Fruit fly (Drosophila melanogaster): ENCODE data around the gene Pa1.
A peak's percentile ranks its signal among the peaks of the same experiment; 100 is the strongest.

Pa1 gene

DNA sequence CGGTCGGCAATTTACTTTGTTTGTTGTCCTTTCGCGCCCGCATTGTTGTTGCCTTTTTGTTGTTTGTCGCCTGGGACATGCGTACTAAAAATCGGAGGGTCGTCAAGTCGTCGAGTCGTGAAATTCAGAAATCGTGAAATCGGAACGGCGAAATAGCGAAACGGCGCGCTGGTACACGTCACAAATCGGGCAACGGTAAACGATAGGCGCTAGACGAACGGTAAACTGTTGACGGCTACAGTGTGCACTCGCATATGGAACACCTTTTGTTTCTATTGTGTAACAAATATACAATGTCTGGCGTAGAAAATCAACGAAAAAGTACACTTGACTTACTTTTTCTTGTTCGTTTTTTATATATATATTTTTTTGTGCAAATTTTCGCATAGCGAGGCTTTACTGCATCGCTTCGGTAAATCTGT, 25.0 kb downstream of the Pa1 start (continued):
- peak; percentile 36; the same call in 2 of the 3 replicates for TF ChIP-seq CG8119 (GFP tag; IDR thresholded peaks at IDR 0.05)
- peak; percentile 63; the same call in 2 of the 3 replicates for TF ChIP-seq eg (GFP tag; IDR thresholded peaks at IDR 0.05)
- TF ChIP-seq CG34406 (GFP tag; optimal IDR thresholded peaks at IDR 0.05) = peak; percentile 3
- TF ChIP-seq Lpt (GFP tag; optimal IDR thresholded peaks at IDR 0.05) = no peak
- no peak for TF ChIP-seq CG8632 (GFP tag; optimal IDR thresholded peaks at IDR 0.05)
- TF ChIP-seq Eip75B (GFP tag; optimal IDR thresholded peaks at IDR 0.05) = peak; percentile 50
- no peak for TF ChIP-seq CG6854 (GFP tag; optimal IDR thresholded peaks at IDR 0.05)
- peak; percentile 85 for TF ChIP-seq Eip78C (GFP tag)
- TF ChIP-seq Sox15 (GFP tag; optimal IDR thresholded peaks at IDR 0.05) = peak; percentile 7
- TF ChIP-seq Hr39 (GFP tag; optimal IDR thresholded peaks at IDR 0.05) = peak; percentile 19
- TF ChIP-seq Sox102F (GFP tag; optimal IDR thresholded peaks at IDR 0.05) = peak; percentile 27
- TF ChIP-seq CG10631 (GFP tag; optimal IDR thresholded peaks at IDR 0.05) = peak; percentile 28
- TF ChIP-seq Hr38 (GFP tag; optimal IDR thresholded peaks at IDR 0.05) = no peak

DNA sequence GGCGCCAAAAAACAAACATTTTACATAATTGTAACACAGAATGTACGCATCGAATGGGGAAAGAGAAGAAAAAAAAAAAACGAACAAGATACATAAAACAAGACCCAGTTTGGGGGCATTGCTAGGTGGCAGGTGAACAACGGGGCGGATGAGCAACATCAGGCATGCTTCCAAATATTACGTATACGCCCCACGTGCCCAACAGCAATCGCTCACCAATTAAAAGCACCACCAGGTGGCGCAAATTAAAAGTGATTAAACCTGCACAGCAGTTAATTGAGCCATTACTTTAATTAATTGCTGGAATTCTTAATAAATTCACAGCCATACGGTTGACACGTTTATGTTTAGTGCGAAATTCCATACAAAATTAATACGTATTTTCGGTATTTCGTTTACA, 26.5 kb downstream of the Pa1 start:
- TF ChIP-seq svp (GFP tag) = no peak
- TF ChIP-seq dsx (GFP tag; optimal IDR thresholded peaks at IDR 0.05; ENCODE audit: poor library complexity, severe bottlenecking) = no peak
- no peak for TF ChIP-seq Gug (GFP tag; IDR thresholded peaks at IDR 0.05)
- no peak for TF ChIP-seq CG8632 (GFP tag; optimal IDR thresholded peaks at IDR 0.05)
- TF ChIP-seq Met (GFP tag; optimal IDR thresholded peaks at IDR 0.05) = no peak
- no peak for TF ChIP-seq CG31627 (GFP tag; optimal IDR thresholded peaks at IDR 0.05)
- no peak for TF ChIP-seq Sox102F (GFP tag; optimal IDR thresholded peaks at IDR 0.05)
- no peak for TF ChIP-seq CG6854 (GFP tag; optimal IDR thresholded peaks at IDR 0.05)
- TF ChIP-seq topi (GFP tag; optimal IDR thresholded peaks at IDR 0.05) = no peak
- TF ChIP-seq CG3919 (GFP tag; optimal IDR thresholded peaks at IDR 0.05) = no peak
- no peak for TF ChIP-seq Blimp-1 (GFP tag; optimal IDR thresholded peaks at IDR 0.05)
- no peak for TF ChIP-seq Lpt (GFP tag; optimal IDR thresholded peaks at IDR 0.05)
- no peak for TF ChIP-seq eg (GFP tag; IDR thresholded peaks at IDR 0.05)
- no peak for TF ChIP-seq achi (GFP tag; optimal IDR thresholded peaks at IDR 0.05)
- no peak for TF ChIP-seq CG34406 (GFP tag; optimal IDR thresholded peaks at IDR 0.05)
- TF ChIP-seq Eip75B (GFP tag; optimal IDR thresholded peaks at IDR 0.05) = no peak
- TF ChIP-seq Eip93F (GFP tag; optimal IDR thresholded peaks at IDR 0.05) = no peak
- TF ChIP-seq pdm3 (GFP tag; optimal IDR thresholded peaks at IDR 0.05) = no peak
- TF ChIP-seq vri (GFP tag; optimal IDR thresholded peaks at IDR 0.05) = no peak
- TF ChIP-seq net (GFP tag; optimal IDR thresholded peaks at IDR 0.05) = no peak

DNA sequence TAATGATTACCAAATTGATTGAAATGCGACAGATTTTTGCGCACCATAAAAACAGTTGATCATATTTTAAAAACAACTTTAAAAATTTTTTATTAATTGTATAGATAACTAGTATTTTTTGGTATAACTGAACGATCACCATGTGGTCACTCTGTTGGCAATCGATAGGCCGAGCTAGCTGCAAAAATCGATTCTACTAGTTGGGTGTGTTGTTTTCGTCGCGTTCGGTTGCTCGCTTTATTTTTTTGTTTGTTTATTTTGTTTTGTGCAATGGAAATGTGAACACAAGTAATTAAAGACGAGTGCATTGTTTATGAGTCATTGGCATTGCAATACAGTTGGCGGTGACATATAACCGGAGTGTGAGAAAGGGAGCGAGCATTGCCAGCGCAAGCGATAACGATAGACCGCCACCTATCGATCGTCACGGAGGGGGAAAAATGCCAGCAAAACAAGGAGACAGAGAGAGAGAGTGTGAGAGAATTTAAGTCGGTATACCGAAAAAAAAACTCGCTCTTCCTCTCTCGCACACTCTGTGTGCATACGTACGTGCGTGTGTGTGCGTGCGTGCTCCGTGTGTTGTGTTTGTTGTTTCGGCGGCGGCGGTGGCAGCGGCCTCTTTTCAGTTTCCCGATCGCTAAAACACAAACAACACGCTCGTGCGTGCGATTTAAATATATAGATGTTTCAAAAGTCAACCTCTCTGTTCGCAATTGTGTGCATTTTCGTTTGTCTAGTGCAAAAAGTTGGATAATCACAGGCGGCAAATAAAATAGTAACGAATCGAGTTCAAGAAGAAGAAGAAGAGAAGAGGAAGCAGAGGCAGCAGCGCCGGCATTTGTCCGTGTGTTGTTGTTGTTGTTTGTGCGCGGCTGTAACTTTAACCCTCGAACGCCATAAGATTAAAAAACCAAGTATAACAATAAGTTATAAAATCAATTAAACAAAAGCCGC, 30.7 kb downstream of the Pa1 start:
- TF ChIP-seq CG6163 (GFP tag; IDR thresholded peaks at IDR 0.05) (peak; percentile 45; the same call in 1 of the 3 replicates), CG1621 (tag; optimal IDR thresholded peaks at IDR 0.05) (peak; percentile 9), Eip75B (GFP tag; optimal IDR thresholded peaks at IDR 0.05) (no peak), Eip78C (GFP tag) (peak; percentile 16), CG6808 (GFP tag; optimal IDR thresholded peaks at IDR 0.05) (no peak), CG6276 (GFP tag; optimal IDR thresholded peaks at IDR 0.05) (peak; percentile 36), ss (GFP tag; optimal IDR thresholded peaks at IDR 0.05) (peak in 1 of 2 experiments; percentile 28), Eip93F (GFP tag; optimal IDR thresholded peaks at IDR 0.05) (no peak), Lpt (GFP tag; optimal IDR thresholded peaks at IDR 0.05) (peak; percentile 40), eg (GFP tag; IDR thresholded peaks at IDR 0.05) (0 out of 3 replicates have a peak, but pooled peaks have one; percentile 7), fkh (GFP tag; optimal IDR thresholded peaks at IDR 0.05) (peak; percentile 76), svp (GFP tag) (peak; percentile 48), CG6854 (GFP tag; optimal IDR thresholded peaks at IDR 0.05) (peak; percentile 32)
